Worm (Caenorhabditis elegans) whole organism, late embryonic: ENCODE results near the gene C16A3.2.

Experiments used
- C08G9.2 ChIP-seq: sonication (generic microtip); optimal IDR thresholded peaks from 2 replicates; lab custom pipeline; 2016; ENCODE audit warnings: mild to moderate bottlenecking, missing genetic modification characterization, moderate library complexity, missing compliant biosample characterization
- K02D7.2 ChIP-seq: sonication (generic microtip); optimal IDR thresholded peaks from 2 replicates; lab custom pipeline; 2017; ENCODE audit warnings: mild to moderate bottlenecking, missing genetic modification characterization, missing compliant biosample characterization
- K09A11.1 ChIP-seq: sonication (generic microtip); optimal IDR thresholded peaks from 2 replicates; lab custom pipeline; 2017; ENCODE audit warnings: antibody characterized with exemption, mild to moderate bottlenecking, missing genetic modification characterization, missing compliant biosample characterization; ENCODE audit not compliant: insufficient read depth
- T23F11.4 ChIP-seq: fragments of 200-800 bp; sonication (Bioruptor generic); optimal IDR thresholded peaks from 2 replicates; lab custom pipeline; 2018; ENCODE audit warnings: mild to moderate bottlenecking, missing genetic modification characterization, missing compliant biosample characterization
- ceh-14 ChIP-seq: sonication (generic microtip); optimal IDR thresholded peaks from 2 replicates; lab custom pipeline; 2016; ENCODE audit warnings: missing genotype, missing genetic modification characterization, missing compliant biosample characterization
- ceh-18 ChIP-seq: sonication (generic microtip); optimal IDR thresholded peaks from 2 replicates; lab custom pipeline; 2016; ENCODE audit warnings: missing genetic modification characterization, missing compliant biosample characterization
- ceh-19 ChIP-seq: fragments of 200-800 bp; sonication (Bioruptor generic); optimal IDR thresholded peaks from 2 replicates; lab custom pipeline; 2018; ENCODE audit warnings: mild to moderate bottlenecking, missing genetic modification characterization, missing compliant biosample characterization
- ceh-22 ChIP-seq: sonication (generic microtip); optimal IDR thresholded peaks from 2 replicates; lab custom pipeline; 2017; ENCODE audit warnings: missing biosample characterization, missing genetic modification characterization
- ceh-24 ChIP-seq: sonication (generic microtip); optimal IDR thresholded peaks from 2 replicates; lab custom pipeline; 2016; ENCODE audit warnings: mild to moderate bottlenecking, missing genetic modification characterization, missing compliant biosample characterization
- ceh-30 ChIP-seq: fragments of 150-350 bp; optimal IDR thresholded peaks from 2 replicates; lab custom pipeline; 2014; ENCODE audit warnings: missing biosample characterization, missing genetic modification characterization
- ceh-31 ChIP-seq: sonication (generic microtip); optimal IDR thresholded peaks from 2 replicates; lab custom pipeline; 2016; ENCODE audit warnings: missing genetic modification characterization, missing compliant biosample characterization
- dmd-4 ChIP-seq: sonication (generic microtip); optimal IDR thresholded peaks from 2 replicates; lab custom pipeline; 2016; ENCODE audit warnings: borderline replicate concordance, missing genetic modification characterization, missing compliant biosample characterization
- elt-2 ChIP-seq: sonication (generic microtip); optimal IDR thresholded peaks from 2 replicates; lab custom pipeline; 2016; ENCODE audit warnings: missing genetic modification reagents, missing genetic modification characterization, missing compliant biosample characterization
- gmeb-2 ChIP-seq: sonication (generic microtip); optimal IDR thresholded peaks from 2 replicates; lab custom pipeline; 2016; ENCODE audit warnings: missing genetic modification characterization, inconsistent platforms, missing compliant biosample characterization
- hlh-13 ChIP-seq: fragments of 200-800 bp; sonication (Bioruptor generic); optimal IDR thresholded peaks from 2 replicates; lab custom pipeline; 2018; ENCODE audit warnings: mild to moderate bottlenecking, missing genetic modification characterization, missing compliant biosample characterization
- hlh-30 ChIP-seq: sonication (generic microtip); optimal IDR thresholded peaks from 2 replicates; lab custom pipeline; 2017; ENCODE audit warnings: antibody characterized with exemption, missing genetic modification characterization, missing compliant biosample characterization; ENCODE audit not compliant: insufficient read depth
- hlh-8 ChIP-seq: sonication (generic microtip); optimal IDR thresholded peaks from 2 replicates; lab custom pipeline; 2016; ENCODE audit warnings: missing genotype, missing genetic modification characterization, missing compliant biosample characterization
- lin-11 ChIP-seq: fragments of 200-800 bp; sonication (Bioruptor generic); optimal IDR thresholded peaks from 2 replicates; lab custom pipeline; 2018; ENCODE audit warnings: mild to moderate bottlenecking, missing genetic modification characterization, missing compliant biosample characterization
- madf-2 ChIP-seq: sonication (generic microtip); optimal IDR thresholded peaks from 2 replicates; lab custom pipeline; 2017; ENCODE audit warnings: missing genetic modification characterization, missing compliant biosample characterization
- nfya-1 ChIP-seq: sonication (generic microtip); optimal IDR thresholded peaks from 2 replicates; lab custom pipeline; 2017; ENCODE audit warnings: missing genetic modification characterization, mild to moderate bottlenecking, missing compliant biosample characterization, antibody characterized with exemption, moderate library complexity
- nhr-232 ChIP-seq: sonication (generic microtip); optimal IDR thresholded peaks from 2 replicates; lab custom pipeline; 2016; ENCODE audit warnings: missing genetic modification characterization, missing compliant biosample characterization
- npax-4 ChIP-seq: sonication (generic microtip); optimal IDR thresholded peaks from 2 replicates; lab custom pipeline; 2016; ENCODE audit warnings: missing genetic modification characterization, missing compliant biosample characterization
- pat-9 ChIP-seq: fragments of 200-800 bp; sonication (Bioruptor generic); optimal IDR thresholded peaks from 2 replicates; lab custom pipeline; 2018; ENCODE audit warnings: mild to moderate bottlenecking, missing genetic modification characterization, moderate library complexity, missing compliant biosample characterization
- pha-2 ChIP-seq: sonication (generic microtip); optimal IDR thresholded peaks from 2 replicates; lab custom pipeline; 2017; ENCODE audit warnings: mild to moderate bottlenecking, missing genetic modification characterization, missing compliant biosample characterization
- pros-1 ChIP-seq: fragments of 150-350 bp; optimal IDR thresholded peaks from 2 replicates; lab custom pipeline; 2014; ENCODE audit warnings: missing biosample characterization, missing genetic modification reagents, missing genetic modification characterization
- ref-2 ChIP-seq: sonication (generic microtip); optimal IDR thresholded peaks from 2 replicates; lab custom pipeline; 2016; ENCODE audit warnings: missing genetic modification characterization, missing compliant biosample characterization
- sdc-2 ChIP-seq: sonication (generic microtip); optimal IDR thresholded peaks from 2 replicates; lab custom pipeline; 2016; ENCODE audit warnings: missing genotype, missing genetic modification characterization, missing compliant biosample characterization
- syd-9 ChIP-seq: sonication (generic microtip); optimal IDR thresholded peaks from 2 replicates; lab custom pipeline; 2016; ENCODE audit warnings: mild to moderate bottlenecking, missing genetic modification characterization, moderate library complexity, missing compliant biosample characterization
- tbx-7 ChIP-seq: sonication (generic microtip); optimal IDR thresholded peaks from 2 replicates; lab custom pipeline; 2016; ENCODE audit warnings: missing genotype, missing genetic modification characterization, missing compliant biosample characterization
- unc-3 ChIP-seq, 2 experiments: fragments of 200-800 bp in 1 of 2; sonication (Bioruptor generic) in 1 of 2; sonication (generic microtip) in 1 of 2; conservative IDR thresholded peaks in 1 of 2; optimal IDR thresholded peaks in 1 of 2; 2 replicates each; pipeline versions ENCODE4 v1.3.6 to Lab custom; 2016 to 2022; ENCODE audit warnings: missing compliant biosample characterization in 2 of 2, missing genetic modification characterization in 2 of 2, missing genetic modification reagents in 1 of 2
- unc-42 ChIP-seq: sonication (generic microtip); optimal IDR thresholded peaks from 2 replicates; lab custom pipeline; 2016; ENCODE audit warnings: missing genotype, missing genetic modification characterization, missing compliant biosample characterization
- unc-55 ChIP-seq: sonication (generic microtip); optimal IDR thresholded peaks from 2 replicates; lab custom pipeline; 2017; ENCODE audit warnings: missing biosample characterization, missing genetic modification reagents, missing genetic modification characterization
- unc-86 ChIP-seq: sonication (generic microtip); optimal IDR thresholded peaks from 2 replicates; lab custom pipeline; 2016; ENCODE audit warnings: missing genetic modification characterization, missing compliant biosample characterization

The C16A3.2 gene

DNA sequence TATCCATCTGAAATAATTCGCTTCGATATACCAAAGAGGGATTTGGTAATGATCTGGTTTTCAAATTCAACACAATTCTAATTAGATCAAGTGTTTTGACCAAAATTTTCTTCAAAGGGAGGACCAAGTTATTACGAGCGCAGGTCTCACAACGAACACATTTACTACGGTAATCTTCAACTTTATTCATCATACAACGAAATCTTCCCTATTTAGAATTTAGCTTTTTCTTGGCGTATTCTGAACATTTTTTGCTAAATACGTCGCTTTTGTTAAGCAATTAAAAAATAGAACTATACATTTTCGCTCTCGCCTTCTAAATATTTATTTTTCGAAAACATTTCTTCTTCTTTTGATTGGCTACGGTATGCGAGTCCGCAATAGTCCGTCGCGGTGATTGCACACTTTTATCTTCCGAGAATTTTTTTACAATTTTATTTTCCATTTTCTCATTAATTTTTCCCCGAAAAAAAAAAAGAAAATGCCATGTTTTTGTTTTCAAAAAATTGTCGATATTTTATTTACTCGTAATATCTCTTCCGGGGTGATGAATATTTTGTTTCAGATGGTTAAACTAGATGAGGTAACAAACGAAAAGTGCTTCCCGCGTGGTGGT, 6.5 kb upstream of the C16A3.2 start, which contains the start of gene let-716:
TSS of gene let-716 (plus strand) at position 566 of the 616 bp plus-strand sequence.
- TF ChIP-seq K02D7.2 (tag; lab: Kevin White, UChicago), result no peak
- peak; percentile 2 for TF ChIP-seq unc-42 (tag; lab: Kevin White, UChicago)
- peak; percentile 69 for TF ChIP-seq nfya-1 (tag; lab: Kevin White, UChicago)
- no peak for TF ChIP-seq ceh-14

ce11 chrIII:6390644-6391043, 1.0 kb downstream of the C16A3.2 start, which contains the start of gene smrc-1:
Gene smrc-1 (plus strand): TSS chrIII:6390944.
- TF ChIP-seq unc-86 (no peak), ref-2 (no peak), hlh-13 (GFP tag; lab: Kevin White, UChicago) (no peak), gmeb-2 (tag; lab: Kevin White, UChicago) (no peak), pat-9 (tag; lab: Kevin White, UChicago) (no peak), K02D7.2 (tag; lab: Kevin White, UChicago) (no peak), ceh-31 (tag; lab: Kevin White, UChicago) (no peak), pha-2 (tag; lab: Kevin White, UChicago) (no peak), nhr-232 (tag; lab: Kevin White, UChicago) (no peak), hlh-30 (tag; lab: Kevin White, UChicago) (no peak), K09A11.1 (tag; lab: Kevin White, UChicago) (no peak), npax-4 (tag; lab: Kevin White, UChicago) (no peak), syd-9 (tag; lab: Kevin White, UChicago) (no peak), ceh-24 (tag; lab: Kevin White, UChicago) (no peak), ceh-22 (tag; lab: Kevin White, UChicago) (no peak), C08G9.2 (tag; lab: Kevin White, UChicago) (no peak)

ce11 chrIII:6395706-6396232, 6.1 kb downstream of the C16A3.2 start, which contains the start of gene oatr-1:
Gene oatr-1 (minus strand): TSS chrIII:6396182.
- no peak for TF ChIP-seq T23F11.4 (GFP tag; lab: Kevin White, UChicago)
- TF ChIP-seq tbx-7 (tag; lab: Kevin White, UChicago), result no peak
- no peak for TF ChIP-seq gmeb-2 (tag; lab: Kevin White, UChicago)
- TF ChIP-seq lin-11 (tag; lab: Kevin White, UChicago), result no peak
- TF ChIP-seq nfya-1 (tag; lab: Kevin White, UChicago), result no peak
- TF ChIP-seq ceh-18 (tag; lab: Kevin White, UChicago), result no peak
- TF ChIP-seq ceh-14, result no peak
- no peak for TF ChIP-seq madf-2 (tag; lab: Kevin White, UChicago)
- no peak for TF ChIP-seq unc-55
- TF ChIP-seq K02D7.2 (tag; lab: Kevin White, UChicago), result no peak
- no peak for TF ChIP-seq unc-3 (GFP tag; conservative IDR thresholded peaks at IDR 0.05; lab: Robert Waterston, UW)
- TF ChIP-seq unc-3 (tag; optimal IDR thresholded peaks at IDR 0.05; lab: Kevin White, UChicago), result no peak
- no peak for TF ChIP-seq ceh-31 (tag; lab: Kevin White, UChicago)
- no peak for TF ChIP-seq unc-42 (tag; lab: Kevin White, UChicago)
- no peak for TF ChIP-seq pros-1

DNA sequence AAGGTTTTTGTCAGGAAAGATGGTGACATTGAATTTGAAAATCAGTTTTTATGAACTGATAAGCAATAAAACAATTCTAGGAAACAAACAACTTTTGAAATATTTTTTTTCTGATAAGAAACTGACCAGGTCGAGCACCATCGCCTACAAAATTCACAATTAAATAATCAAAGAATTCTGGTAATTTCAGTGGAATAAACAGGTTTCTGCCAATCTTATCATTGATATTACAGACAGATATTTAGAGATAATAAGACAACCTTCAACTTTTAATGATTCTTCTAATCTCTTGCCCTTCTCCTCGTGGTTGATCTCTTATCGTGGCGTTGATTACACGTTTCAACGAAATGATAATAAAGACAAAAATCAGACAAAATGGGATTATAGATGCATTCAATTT, 6.7 kb downstream of the C16A3.2 start:
- TF ChIP-seq sdc-2 (tag; lab: Kevin White, UChicago) (no peak), ceh-19 (no peak), hlh-8 (tag; lab: Kevin White, UChicago) (no peak), dmd-4 (tag; lab: Kevin White, UChicago) (no peak), ceh-30 (tag; lab: Kevin White, UChicago) (no peak), pat-9 (tag; lab: Kevin White, UChicago) (no peak), C08G9.2 (tag; lab: Kevin White, UChicago) (no peak), elt-2 (tag; lab: Kevin White, UChicago) (peak; percentile 91)
